Worm (Caenorhabditis elegans): Measurements from ENCODE around the gene acs-1.

- TF ChIP-seq ztf-29 (GFP tag; IDR thresholded peaks at IDR 0.05) (no peak), cog-1 (tag; optimal IDR thresholded peaks at IDR 0.05) (no peak), T22C8.4 (GFP tag; IDR thresholded peaks at IDR 0.05) (no peak)
Measured at ce11 chrV:6565851-6566386, 41.1 kb downstream of the acs-1 start, which contains the start of gene K04A8.1.
